Fruit fly (Drosophila melanogaster) whole organism, embryonic: ENCODE data around the gene Helz.

Experiments used
- Bgb ChIP-seq: fragments of 200-800 bp; sonication (Bioruptor generic); IDR thresholded peaks from 2 replicates; pipeline ENCODE4 v1.3.6; 2022; ENCODE audit warnings: missing biosample characterization, missing genetic modification characterization; ENCODE audit not compliant: partially characterized antibody
- Blimp-1 ChIP-seq: fragments of 200-800 bp; sonication (Bioruptor generic); optimal IDR thresholded peaks from 3 replicates; lab custom pipeline; 2018; ENCODE audit warnings: missing biosample characterization, missing genetic modification characterization, mild to moderate bottlenecking, moderate library complexity, missing genetic modification reagents
- CG10979 ChIP-seq: fragments of 200-800 bp; sonication (Bioruptor generic); optimal IDR thresholded peaks from 2 replicates; lab custom pipeline; 2018; ENCODE audit warnings: missing biosample characterization, mild to moderate bottlenecking, missing genetic modification characterization, moderate library complexity
- CG11398 ChIP-seq: fragments of 200-800 bp; sonication (Bioruptor generic); optimal IDR thresholded peaks from 2 replicates; lab custom pipeline; 2016; ENCODE audit warnings: missing biosample characterization, missing genetic modification characterization
- CG11695 ChIP-seq: fragments of 200-800 bp; sonication (Bioruptor generic); IDR thresholded peaks from 3 replicates; pipeline ENCODE4 v1.3.6; 2022; ENCODE audit warnings: missing biosample characterization, missing genetic modification characterization
- CG12155 ChIP-seq: fragments of 200-800 bp; sonication (Bioruptor generic); optimal IDR thresholded peaks from 3 replicates; lab custom pipeline; 2016; ENCODE audit warnings: missing biosample characterization, missing genetic modification characterization
- CG1602 ChIP-seq: fragments of 200-800 bp; sonication (Bioruptor generic); optimal IDR thresholded peaks from 3 replicates; lab custom pipeline; 2016; ENCODE audit warnings: missing biosample characterization, missing genetic modification characterization
- CG16815 ChIP-seq: fragments of 200-800 bp; sonication (Bioruptor generic); optimal IDR thresholded peaks from 3 replicates; lab custom pipeline; 2017; ENCODE audit warnings: missing biosample characterization, mild to moderate bottlenecking, missing genetic modification characterization
- CG2678 ChIP-seq: fragments of 200-800 bp; sonication (Bioruptor generic); optimal IDR thresholded peaks from 3 replicates; lab custom pipeline; 2019; ENCODE audit warnings: missing biosample characterization, mild to moderate bottlenecking, missing genetic modification characterization, moderate library complexity
- CG3726 ChIP-seq: fragments of 200-800 bp; sonication (Bioruptor generic); IDR thresholded peaks from 3 replicates; pipeline ENCODE4, ENCODE4 v1.3.6; 2022; ENCODE audit warnings: missing biosample characterization, missing genetic modification characterization
- CG4328 ChIP-seq: fragments of 200-800 bp; sonication (Bioruptor generic); optimal IDR thresholded peaks from 3 replicates; lab custom pipeline; 2017; ENCODE audit warnings: missing biosample characterization, missing genetic modification reagents, missing genetic modification characterization
- CG4404 ChIP-seq: fragments of 200-800 bp; sonication (Bioruptor generic); IDR thresholded peaks from 2 replicates; pipeline ENCODE4 v1.3.6; 2022; ENCODE audit warnings: missing biosample characterization, missing genetic modification characterization
- CG4854 ChIP-seq: fragments of 200-800 bp; sonication (Bioruptor generic); optimal IDR thresholded peaks from 2 replicates; lab custom pipeline; 2016; ENCODE audit warnings: missing biosample characterization, missing genetic modification characterization, inconsistent platforms
- CG6175 ChIP-seq: fragments of 200-800 bp; sonication (Bioruptor generic); IDR thresholded peaks from 3 replicates; pipeline ENCODE4 v1.3.6; 2022; ENCODE audit warnings: missing biosample characterization, missing genetic modification characterization
- CG6791 ChIP-seq: fragments of 200-800 bp; sonication (Bioruptor generic); IDR thresholded peaks from 3 replicates; pipeline ENCODE4 v1.3.6; 2022; ENCODE audit warnings: missing biosample characterization, missing genetic modification characterization; ENCODE audit not compliant: partially characterized antibody
- CG7556 ChIP-seq: fragments of 200-800 bp; sonication (Bioruptor generic); optimal IDR thresholded peaks from 2 replicates; lab custom pipeline; 2017; ENCODE audit warnings: missing biosample characterization, mild to moderate bottlenecking, missing genetic modification characterization
- CG8359 ChIP-seq: fragments of 200-800 bp; sonication (Bioruptor generic); optimal IDR thresholded peaks from 2 replicates; lab custom pipeline; 2017; ENCODE audit warnings: missing biosample characterization, mild to moderate bottlenecking, missing genetic modification characterization, borderline replicate concordance
- D19A ChIP-seq: fragments of 200-800 bp; optimal IDR thresholded peaks from 3 replicates; lab custom pipeline; 2019; ENCODE audit warnings: missing biosample characterization, mild to moderate bottlenecking, missing genetic modification characterization, moderate library complexity
- Doc2 ChIP-seq: fragments of 200-800 bp; sonication (Bioruptor generic); IDR thresholded peaks from 2 replicates; pipeline ENCODE4 v1.3.6; 2022; ENCODE audit warnings: missing biosample characterization, missing genetic modification characterization
- E2f2 ChIP-seq: fragments of 200-800 bp; sonication (Bioruptor generic); IDR thresholded peaks from 2 replicates; pipeline ENCODE4 v1.3.6; 2022; ENCODE audit warnings: missing biosample characterization, missing genetic modification characterization
- Ets65A ChIP-seq: fragments of 200-800 bp; sonication (Bioruptor generic); peaks from one replicate; lab custom pipeline; 2016; ENCODE audit warnings: missing biosample characterization, missing genetic modification characterization
- HLH3B ChIP-seq: fragments of 200-800 bp; sonication (Bioruptor generic); IDR thresholded peaks from 2 replicates; pipeline ENCODE4 v1.3.6; 2022; ENCODE audit warnings: missing biosample characterization, missing genetic modification characterization
- Mad ChIP-seq: fragments of 200-800 bp; sonication (Bioruptor generic); optimal IDR thresholded peaks from 2 replicates; lab custom pipeline; 2016; ENCODE audit warnings: missing biosample characterization, missing genetic modification characterization
- Meics ChIP-seq: fragments of 200-800 bp; sonication (Bioruptor generic); optimal IDR thresholded peaks from 2 replicates; lab custom pipeline; 2017; ENCODE audit warnings: missing biosample characterization, mild to moderate bottlenecking, missing genetic modification characterization
- Oli ChIP-seq: fragments of 200-800 bp; sonication (Bioruptor generic); optimal IDR thresholded peaks from 2 replicates; lab custom pipeline; 2018; ENCODE audit warnings: missing biosample characterization, mild to moderate bottlenecking, missing genetic modification characterization, moderate library complexity
- Opbp ChIP-seq: fragments of 200-800 bp; sonication (Bioruptor generic); IDR thresholded peaks from 3 replicates; pipeline ENCODE4 v1.3.6; 2022; ENCODE audit warnings: missing biosample characterization, missing genetic modification characterization; ENCODE audit not compliant: partially characterized antibody
- Side ChIP-seq: fragments of 200-800 bp; sonication (Bioruptor generic); optimal IDR thresholded peaks from 2 replicates; lab custom pipeline; 2016; ENCODE audit warnings: missing biosample characterization, missing genetic modification characterization
- Ssrp ChIP-seq: fragments of 200-800 bp; sonication (Bioruptor generic); optimal IDR thresholded peaks from 2 replicates; lab custom pipeline; 2018; ENCODE audit warnings: missing biosample characterization, mild to moderate bottlenecking, missing genetic modification characterization, moderate library complexity
- Usf ChIP-seq: fragments of 200-800 bp; sonication (Bioruptor generic); optimal IDR thresholded peaks from 2 replicates; lab custom pipeline; 2017; ENCODE audit warnings: missing genotype, missing biosample characterization, missing genetic modification characterization
- ab ChIP-seq: fragments of 200-800 bp; sonication (Bioruptor generic); optimal IDR thresholded peaks from 2 replicates; lab custom pipeline; 2016; ENCODE audit warnings: missing biosample characterization, missing genetic modification characterization
- ash1 ChIP-seq: fragments of 200-800 bp; sonication (Bioruptor generic); optimal IDR thresholded peaks from 2 replicates; lab custom pipeline; 2018; ENCODE audit warnings: missing biosample characterization, mild to moderate bottlenecking, missing genetic modification characterization
- crc ChIP-seq: fragments of 200-800 bp; sonication (Bioruptor generic); optimal IDR thresholded peaks from 2 replicates; lab custom pipeline; 2016; ENCODE audit warnings: missing biosample characterization, missing genetic modification characterization
- danr ChIP-seq: fragments of 200-800 bp; sonication (Bioruptor generic); IDR thresholded peaks from 2 replicates; pipeline ENCODE4 v1.3.6; 2022; ENCODE audit warnings: missing biosample characterization, missing genetic modification characterization
- disco-r ChIP-seq: fragments of 200-800 bp; sonication (Bioruptor generic); optimal IDR thresholded peaks from 2 replicates; lab custom pipeline; 2016; ENCODE audit warnings: missing biosample characterization, missing genetic modification characterization
- fu2 ChIP-seq: fragments of 200-800 bp; sonication (Bioruptor generic); optimal IDR thresholded peaks from 2 replicates; lab custom pipeline; 2016; ENCODE audit warnings: missing biosample characterization, missing genetic modification characterization
- ind ChIP-seq: fragments of 200-800 bp; sonication (Bioruptor generic); optimal IDR thresholded peaks from 3 replicates; lab custom pipeline; 2016; ENCODE audit warnings: missing biosample characterization, missing genetic modification characterization
- nmo ChIP-seq: fragments of 200-800 bp; sonication (Bioruptor generic); optimal IDR thresholded peaks from 2 replicates; lab custom pipeline; 2018; ENCODE audit warnings: missing biosample characterization, mild to moderate bottlenecking, missing genetic modification characterization, moderate library complexity
- peb ChIP-seq: fragments of 200-800 bp; sonication (Bioruptor generic); IDR thresholded peaks from 2 replicates; pipeline ENCODE4 v1.3.6; 2022; ENCODE audit warnings: missing biosample characterization, missing genetic modification characterization
- pfk ChIP-seq: fragments of 200-800 bp; sonication (Bioruptor generic); optimal IDR thresholded peaks from 2 replicates; lab custom pipeline; 2018; ENCODE audit warnings: missing biosample characterization, mild to moderate bottlenecking, missing genetic modification characterization, moderate library complexity
- phol ChIP-seq: fragments of 200-800 bp; sonication (Bioruptor generic); optimal IDR thresholded peaks from 3 replicates; lab custom pipeline; 2018; ENCODE audit warnings: missing biosample characterization, mild to moderate bottlenecking, missing genetic modification characterization, moderate library complexity
- pita ChIP-seq: fragments of 200-800 bp; sonication (Bioruptor generic); optimal IDR thresholded peaks from 2 replicates; lab custom pipeline; 2017; ENCODE audit warnings: missing biosample characterization, mild to moderate bottlenecking, missing genetic modification characterization
- psq ChIP-seq: fragments of 200-800 bp; sonication (Bioruptor generic); optimal IDR thresholded peaks from 2 replicates; lab custom pipeline; 2017; ENCODE audit warnings: missing biosample characterization, missing genetic modification characterization
- sens ChIP-seq: fragments of 200-800 bp; sonication (Bioruptor generic); peaks from one replicate; lab custom pipeline; 2016; ENCODE audit warnings: missing biosample characterization, missing genetic modification characterization
- seq ChIP-seq: fragments of 200-800 bp; sonication (Bioruptor generic); IDR thresholded peaks from 2 replicates; pipeline ENCODE4 v1.3.6; 2022; ENCODE audit warnings: missing biosample characterization, missing genetic modification characterization
- sima ChIP-seq: fragments of 200-800 bp; sonication (Bioruptor generic); optimal IDR thresholded peaks from 2 replicates; lab custom pipeline; 2016; ENCODE audit warnings: missing biosample characterization, missing genetic modification characterization
- tap ChIP-seq: fragments of 200-800 bp; optimal IDR thresholded peaks from 3 replicates; lab custom pipeline; 2019; ENCODE audit warnings: missing biosample characterization, mild to moderate bottlenecking, missing genetic modification characterization, moderate library complexity
- tgo ChIP-seq: fragments of 200-800 bp; sonication (Bioruptor generic); IDR thresholded peaks from 3 replicates; pipeline ENCODE4 v1.3.6; 2022; ENCODE audit warnings: missing biosample characterization, missing genetic modification characterization
- trem ChIP-seq: fragments of 200-800 bp; optimal IDR thresholded peaks from 3 replicates; lab custom pipeline; 2019; ENCODE audit warnings: missing biosample characterization, mild to moderate bottlenecking, missing genetic modification characterization, moderate library complexity
- twi ChIP-seq: fragments of 200-800 bp; optimal IDR thresholded peaks from 2 replicates; lab custom pipeline; 2019; ENCODE audit warnings: missing biosample characterization, mild to moderate bottlenecking, missing genetic modification characterization, moderate library complexity

Gene Helz

dm6 chr3L:14755951-14756723, 33.6 kb upstream of the Helz start (continued):
- TF ChIP-seq sens (GFP tag; lab: Kevin White, UChicago) (peak; percentile 98), phol (peak; percentile 91), tap (peak; percentile 82), peb (no peak; the same call in 1 of the 2 replicates), disco-r (GFP tag; lab: Kevin White, UChicago) (peak; percentile 74), Doc2 (GFP tag; lab: Robert Waterston, UW) (no peak), nmo (GFP tag; lab: Kevin White, UChicago) (peak; percentile 93), CG4854 (GFP tag; lab: Kevin White, UChicago) (peak; percentile 63), pita (GFP tag; lab: Kevin White, UChicago) (no peak), CG11695 (GFP tag; lab: Robert Waterston, UW) (peak; percentile 87; the same call in 2 of the 3 replicates), seq (GFP tag; lab: Robert Waterston, UW) (peak; percentile 89), Blimp-1 (GFP tag; lab: Kevin White, UChicago) (peak; percentile 77), CG3726 (GFP tag; lab: Robert Waterston, UW) (0 out of 3 replicates have a peak, but pooled peaks have one; percentile 70), CG10979 (peak; percentile 77), CG16815 (GFP tag; lab: Kevin White, UChicago) (peak; percentile 78), Bgb (GFP tag; lab: Robert Waterston, UW) (0 out of 2 replicates have a peak, but pooled peaks have one; percentile 55), Usf (GFP tag; lab: Kevin White, UChicago) (peak; percentile 69), twi (peak; percentile 59), CG6791 (no peak), CG8359 (peak; percentile 71), tgo (peak; percentile 87), CG4328 (peak; percentile 86), Mad (peak; percentile 61), E2f2 (GFP tag; lab: Robert Waterston, UW) (peak; percentile 59; the same call in 1 of the 2 replicates), CG12155 (GFP tag; lab: Kevin White, UChicago) (peak; percentile 84), Opbp (no peak), CG11398 (no peak), HLH3B (GFP tag; lab: Robert Waterston, UW) (peak; percentile 77), CG2678 (tag; lab: Kevin White, UChicago) (peak; percentile 95), Ssrp (peak; percentile 89), fu2 (GFP tag; lab: Kevin White, UChicago) (peak; percentile 86), ash1 (GFP tag; lab: Kevin White, UChicago) (no peak), Oli (tag; lab: Kevin White, UChicago) (peak; percentile 94), D19A (peak; percentile 83), CG1602 (GFP tag; lab: Kevin White, UChicago) (peak; percentile 81), Meics (GFP tag; lab: Kevin White, UChicago) (peak; percentile 93), crc (GFP tag; lab: Kevin White, UChicago) (peak; percentile 44), Side (peak; percentile 67), psq (GFP tag; lab: Kevin White, UChicago) (peak; percentile 43), ab (GFP tag; lab: Kevin White, UChicago) (peak; percentile 46), pfk (GFP tag; lab: Kevin White, UChicago) (no peak), danr (GFP tag; lab: Robert Waterston, UW) (peak; percentile 61), sima (GFP tag; lab: Kevin White, UChicago) (no peak), CG6175 (peak; percentile 65; the same call in 2 of the 3 replicates), CG7556 (peak; percentile 93), trem (tag; lab: Kevin White, UChicago) (peak; percentile 38), CG4404 (peak; percentile 78), ind (GFP tag; lab: Kevin White, UChicago) (peak; percentile 87), Ets65A (peak; percentile 98)
